Worm (Caenorhabditis elegans): ENCODE measurements around the gene H40L08.2.

DNA sequence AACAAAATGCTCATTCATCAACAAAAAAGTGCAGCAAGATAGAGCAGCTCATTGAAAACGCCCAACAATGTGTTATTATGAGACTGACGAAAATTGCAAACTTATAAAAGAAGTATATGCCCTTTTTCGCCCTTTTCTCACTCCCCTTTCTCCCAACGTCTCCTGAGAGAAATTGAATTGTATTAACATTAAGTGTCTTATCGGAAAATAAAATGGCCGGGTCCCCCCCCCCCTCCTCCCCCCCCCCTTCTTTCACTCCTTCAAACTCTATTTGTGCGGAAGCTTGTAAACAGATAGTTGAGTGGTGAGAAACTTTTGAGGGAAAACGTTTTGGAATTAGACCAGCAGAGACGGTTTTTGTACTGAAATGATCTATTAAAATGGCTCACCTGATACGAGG lies 49.2 kb upstream of the H40L08.2 start:
- TF ChIP-seq R02D3.7 (tag; optimal IDR thresholded peaks at IDR 0.05) (no peak), fkh-10 (GFP tag; optimal IDR thresholded peaks at IDR 0.05) (no peak), pha-4 (tag; optimal IDR thresholded peaks at IDR 0.05) (no peak), jun-1 (tag; optimal IDR thresholded peaks at IDR 0.05) (no peak), ceh-82 (tag; optimal IDR thresholded peaks at IDR 0.05) (no peak)
